Worm (Caenorhabditis elegans) whole organism, L4 larva: ENCODE measurements around the gene npp-3.

Experiments
- R02D3.7 ChIP-seq: fragments of 150-350 bp; sonication (generic microtip); optimal IDR thresholded peaks from 3 replicates; lab custom pipeline; 2014; ENCODE audit warnings: missing biosample characterization, missing genetic modification characterization
- aha-1 ChIP-seq: fragments of 150-350 bp; peaks from one replicate; lab custom pipeline; 2014; ENCODE audit warnings: missing biosample characterization, missing genetic modification characterization
- ama-1 ChIP-seq: fragments of 150-350 bp; optimal IDR thresholded peaks from 2 replicates; lab custom pipeline; 2014; ENCODE audit warnings: inconsistent platforms, mixed read lengths
- daf-16 ChIP-seq, 3 experiments: sonication (generic microtip); optimal IDR thresholded peaks; 2 replicates each; lab custom pipeline; 2016 to 2017; ENCODE audit warnings: missing genetic modification characterization in 3 of 3, missing genetic modification reagents in 3 of 3, mild to moderate bottlenecking in 2 of 3, missing compliant biosample characterization in 2 of 3, missing biosample characterization in 1 of 3, moderate library complexity in 1 of 3
- lin-39 ChIP-seq: fragments of 150-350 bp; optimal IDR thresholded peaks from 2 replicates; lab custom pipeline; 2014; ENCODE audit warnings: missing biosample characterization, missing genetic modification reagents, missing genetic modification characterization
- mes-2 ChIP-seq: sonication (generic microtip); optimal IDR thresholded peaks from 2 replicates; lab custom pipeline; 2016; ENCODE audit warnings: missing genotype, mild to moderate bottlenecking, missing genetic modification characterization, missing compliant biosample characterization; ENCODE audit not compliant: poor library complexity, severe bottlenecking
- nhr-6 ChIP-seq: fragments of 150-350 bp; optimal IDR thresholded peaks from 2 replicates; lab custom pipeline; 2014; ENCODE audit warnings: missing biosample characterization, missing genetic modification characterization
- nhr-77 ChIP-seq: fragments of 150-350 bp; optimal IDR thresholded peaks from 2 replicates; lab custom pipeline; 2014; ENCODE audit warnings: missing biosample characterization, missing genetic modification characterization
- unc-62 ChIP-seq, 3 experiments: fragments of 150-350 bp in 1 of 3; sonication (generic microtip); optimal IDR thresholded peaks in 2 of 3; peaks in 1 of 3; 1 replicate in 1 of 3; 2 replicates in 2 of 3; lab custom pipeline; 2014 to 2017; ENCODE audit warnings: missing biosample characterization in 3 of 3, missing genetic modification characterization in 3 of 3, missing genetic modification reagents in 3 of 3, missing genotype in 1 of 3

ce11 chrII:11854749-11855148 is 19.8 kb downstream of the npp-3 start:
- TF ChIP-seq aha-1 (tag; lab: Kevin White, UChicago): no peak
- TF ChIP-seq mes-2: no peak
- TF ChIP-seq nhr-6 (tag; lab: Kevin White, UChicago): no peak
- TF ChIP-seq ama-1: no peak
- TF ChIP-seq lin-39 (tag; lab: Kevin White, UChicago): no peak
- TF ChIP-seq daf-16 (GFP tag; optimal IDR thresholded peaks at IDR 0.05; lab: Kevin White, UChicago): no peak
- TF ChIP-seq daf-16 (tag; optimal IDR thresholded peaks at IDR 0.05; lab: Kevin White, UChicago): no peak
- no peak for TF ChIP-seq unc-62 (GFP tag; optimal IDR thresholded peaks at IDR 0.05 in 1 of 2; lab: Kevin White, UChicago)
- TF ChIP-seq unc-62 (tag; optimal IDR thresholded peaks at IDR 0.05; lab: Kevin White, UChicago): no peak
- no peak for TF ChIP-seq nhr-77 (tag; lab: Kevin White, UChicago)
- TF ChIP-seq R02D3.7: no peak
